Worm (Caenorhabditis elegans): ENCODE data around the gene ets-5.

ets-5 gene

ce11 chrX:5038812-5039211 is 45.5 kb downstream of the ets-5 start:
- TF ChIP-seq hlh-1 (tag; optimal IDR thresholded peaks at IDR 0.05) = peak; percentile 88
- no peak for TF ChIP-seq M03D4.4 (tag; optimal IDR thresholded peaks at IDR 0.05)
- peak; percentile 87 for TF ChIP-seq unc-62 (GFP tag; optimal IDR thresholded peaks at IDR 0.05)

- TF ChIP-seq tbx-8 (GFP tag; optimal IDR thresholded peaks at IDR 0.05) (no peak), mep-1 (tag; optimal IDR thresholded peaks at IDR 0.05) (no peak), ceh-39 (tag; optimal IDR thresholded peaks at IDR 0.05) (no peak), lin-32 (GFP tag; optimal IDR thresholded peaks at IDR 0.05) (no peak), sptf-1 (tag; optimal IDR thresholded peaks at IDR 0.05) (no peak), unc-39 (tag; optimal IDR thresholded peaks at IDR 0.05) (no peak), unc-120 (tag; optimal IDR thresholded peaks at IDR 0.05; ENCODE audit: poor library complexity, severe bottlenecking) (no peak), unc-62 (GFP tag; optimal IDR thresholded peaks at IDR 0.05) (no peak), ztf-11 (tag; optimal IDR thresholded peaks at IDR 0.05) (no peak), nhr-12 (tag; optimal IDR thresholded peaks at IDR 0.05) (no peak), nhr-237 (tag; optimal IDR thresholded peaks at IDR 0.05) (no peak), elt-1 (tag; optimal IDR thresholded peaks at IDR 0.05; ENCODE audit: borderline replicate concordance, insufficient read depth) (no peak)
These were observed 46.7 kb downstream of the ets-5 start, which contains the start of gene ZC449.5 for ce11 chrX:5037673-5038072. TSS of gene ZC449.5 (minus strand) at chrX:5037773.

ce11 chrX:5033868-5034267 is 50.5 kb downstream of the ets-5 start, which contains the start of gene ZC449.4:
TSS of gene ZC449.4 (minus strand) at chrX:5033968.
- TF ChIP-seq ces-1 (GFP tag; optimal IDR thresholded peaks at IDR 0.05) = peak; percentile 20
- TF ChIP-seq drap-1 (GFP tag; optimal IDR thresholded peaks at IDR 0.05) = no peak

ce11 chrX:5031742-5032141 is 52.6 kb downstream of the ets-5 start:
- TF ChIP-seq zip-8 (tag; optimal IDR thresholded peaks at IDR 0.05) (no peak), ces-1 (GFP tag; optimal IDR thresholded peaks at IDR 0.05) (peak; percentile 99), lsy-2 (tag; optimal IDR thresholded peaks at IDR 0.05) (no peak), ceh-43 (GFP tag; optimal IDR thresholded peaks at IDR 0.05) (no peak)

ce11 chrX:5028593-5028955 is 55.8 kb downstream of the ets-5 start:
- no peak for TF ChIP-seq nhr-12 (tag; optimal IDR thresholded peaks at IDR 0.05)
- TF ChIP-seq ztf-11 (tag; optimal IDR thresholded peaks at IDR 0.05) = no peak
- no peak for TF ChIP-seq nhr-28 (tag; optimal IDR thresholded peaks at IDR 0.05)
- TF ChIP-seq ceh-83 (GFP tag; optimal IDR thresholded peaks at IDR 0.05) = no peak
- TF ChIP-seq M03D4.4 (tag; optimal IDR thresholded peaks at IDR 0.05) = no peak
- no peak for TF ChIP-seq ceh-39 (tag; optimal IDR thresholded peaks at IDR 0.05)
- TF ChIP-seq hlh-1 (tag; optimal IDR thresholded peaks at IDR 0.05) = no peak
- TF ChIP-seq lin-32 (GFP tag; optimal IDR thresholded peaks at IDR 0.05) = no peak
- TF ChIP-seq sptf-1 (tag; optimal IDR thresholded peaks at IDR 0.05) = no peak
- TF ChIP-seq zip-8 (tag; optimal IDR thresholded peaks at IDR 0.05) = no peak
- no peak for TF ChIP-seq nhr-76 (tag; optimal IDR thresholded peaks at IDR 0.05)
- no peak for TF ChIP-seq mls-2 (tag; optimal IDR thresholded peaks at IDR 0.05)
- no peak for TF ChIP-seq nhr-237 (tag; optimal IDR thresholded peaks at IDR 0.05)
- no peak for TF ChIP-seq mab-5 (tag; optimal IDR thresholded peaks at IDR 0.05)
- no peak for TF ChIP-seq lsy-2 (tag; optimal IDR thresholded peaks at IDR 0.05)
- no peak for TF ChIP-seq drap-1 (GFP tag; optimal IDR thresholded peaks at IDR 0.05)
- TF ChIP-seq unc-39 (tag; optimal IDR thresholded peaks at IDR 0.05) = no peak
- no peak for TF ChIP-seq flh-1 (GFP tag; optimal IDR thresholded peaks at IDR 0.05)

ce11 chrX:5027923-5028592 is 56.3 kb downstream of the ets-5 start:
- TF ChIP-seq hlh-1 (tag; optimal IDR thresholded peaks at IDR 0.05) (peak; percentile 44), nhr-2 (tag; optimal IDR thresholded peaks at IDR 0.05) (no peak), ceh-39 (tag; optimal IDR thresholded peaks at IDR 0.05) (no peak), lin-32 (GFP tag; optimal IDR thresholded peaks at IDR 0.05) (no peak), mep-1 (tag; optimal IDR thresholded peaks at IDR 0.05) (no peak), ceh-83 (GFP tag; optimal IDR thresholded peaks at IDR 0.05) (no peak), ces-1 (GFP tag; optimal IDR thresholded peaks at IDR 0.05) (peak; percentile 73), nhr-12 (tag; optimal IDR thresholded peaks at IDR 0.05) (no peak), tbx-8 (GFP tag; optimal IDR thresholded peaks at IDR 0.05) (no peak), unc-120 (tag; optimal IDR thresholded peaks at IDR 0.05; ENCODE audit: poor library complexity, severe bottlenecking) (no peak)

Data from whole organism, mixed stage, embryonic.